Worm (Caenorhabditis elegans) whole organism, early embryonic: ENCODE results near the gene sir-2.3.

Experiments used
- F13C5.2 ChIP-seq: sonication (generic microtip); optimal IDR thresholded peaks from 2 replicates; lab custom pipeline; 2017; ENCODE audit warnings: mild to moderate bottlenecking, missing genetic modification characterization, inconsistent platforms, missing compliant biosample characterization
- ama-1 ChIP-seq: fragments of 150-350 bp; optimal IDR thresholded peaks from 2 replicates; lab custom pipeline; 2014
- ceh-13 ChIP-seq: fragments of 200-800 bp; sonication (Bioruptor generic); optimal IDR thresholded peaks from 2 replicates; lab custom pipeline; 2018; ENCODE audit warnings: mild to moderate bottlenecking, missing genetic modification characterization, missing compliant biosample characterization
- ceh-36 ChIP-seq: sonication (generic microtip); optimal IDR thresholded peaks from 2 replicates; lab custom pipeline; 2016; ENCODE audit warnings: missing genetic modification characterization, inconsistent platforms, missing compliant biosample characterization
- ets-7 ChIP-seq: sonication (generic microtip); optimal IDR thresholded peaks from 2 replicates; lab custom pipeline; 2016; ENCODE audit warnings: missing genotype, missing genetic modification characterization, missing compliant biosample characterization
- flt-1 ChIP-seq: fragments of 200-800 bp; sonication (Bioruptor generic); IDR thresholded peaks from 2 replicates; pipeline ENCODE4 v1.3.6; 2022; ENCODE audit warnings: missing genetic modification characterization, missing compliant biosample characterization
- hmg-4 ChIP-seq: fragments of 200-800 bp; sonication (Bioruptor generic); optimal IDR thresholded peaks from 2 replicates; lab custom pipeline; 2018; ENCODE audit warnings: mild to moderate bottlenecking, missing genetic modification characterization, missing compliant biosample characterization
- pes-1 ChIP-seq: fragments of 200-800 bp; sonication (Bioruptor generic); IDR thresholded peaks from 2 replicates; pipeline ENCODE4 v1.3.6; 2022; ENCODE audit warnings: missing genetic modification reagents, missing genetic modification characterization, missing compliant biosample characterization
- tbx-37 ChIP-seq: fragments of 200-800 bp; sonication (Bioruptor generic); conservative IDR thresholded peaks from 2 replicates; pipeline ENCODE4 v1.3.6; 2022; ENCODE audit warnings: missing genetic modification reagents, missing genetic modification characterization, missing compliant biosample characterization
- tra-4 ChIP-seq: sonication (generic microtip); optimal IDR thresholded peaks from 2 replicates; lab custom pipeline; 2017; ENCODE audit warnings: missing genetic modification characterization, missing compliant biosample characterization

- no peak for TF ChIP-seq pes-1
- TF ChIP-seq flt-1 (GFP tag; lab: Robert Waterston, UW): no peak
- no peak for TF ChIP-seq ets-7 (tag; lab: Kevin White, UChicago)
- no peak for TF ChIP-seq tra-4 (tag; lab: Kevin White, UChicago)
- no peak for TF ChIP-seq ceh-13 (GFP tag; lab: Kevin White, UChicago)
- TF ChIP-seq hmg-4: no peak
- no peak for TF ChIP-seq ama-1 (lab: Kevin White, UChicago)
- no peak for TF ChIP-seq ceh-36
- TF ChIP-seq F13C5.2 (tag; lab: Kevin White, UChicago): no peak
- no peak for TF ChIP-seq tbx-37
Observed at ce11 chrX:13368283-13368682, 36.8 kb downstream of the sir-2.3 start.
